Worm (Caenorhabditis elegans) whole organism, L3 larva: ENCODE results near the gene T01G5.6.

Experiments
- R02D3.7 ChIP-seq: fragments of 150-350 bp; optimal IDR thresholded peaks from 2 replicates; lab custom pipeline; 2014; ENCODE audit warnings: missing biosample characterization, missing genetic modification characterization
- ZK546.5 ChIP-seq: sonication (generic microtip); optimal IDR thresholded peaks from 2 replicates; lab custom pipeline; 2017; ENCODE audit warnings: missing biosample characterization, missing genetic modification characterization
- ceh-16 ChIP-seq: sonication (generic microtip); optimal IDR thresholded peaks from 2 replicates; lab custom pipeline; 2017; ENCODE audit warnings: missing biosample characterization, missing genetic modification characterization
- ceh-28 ChIP-seq: fragments of 150-350 bp; optimal IDR thresholded peaks from 2 replicates; lab custom pipeline; 2014; ENCODE audit warnings: missing biosample characterization, missing genetic modification reagents, missing genetic modification characterization
- ceh-82 ChIP-seq: fragments of 150-350 bp; optimal IDR thresholded peaks from 2 replicates; lab custom pipeline; 2014; ENCODE audit warnings: missing biosample characterization, missing genetic modification characterization
- ceh-9 ChIP-seq: sonication (generic microtip); optimal IDR thresholded peaks from 2 replicates; lab custom pipeline; 2018; ENCODE audit warnings: missing biosample characterization, missing genetic modification characterization
- elt-2 ChIP-seq: sonication (generic microtip); optimal IDR thresholded peaks from 2 replicates; lab custom pipeline; 2016; ENCODE audit warnings: missing genetic modification reagents, mild to moderate bottlenecking, missing genetic modification characterization, missing compliant biosample characterization
- elt-3 ChIP-seq, 3 experiments: fragments of 150-350 bp in 1 of 3; sonication (generic microtip) in 2 of 3; optimal IDR thresholded peaks; 2 replicates in 2 of 3; 4 replicates in 1 of 3; lab custom pipeline; 2014 to 2017; ENCODE audit warnings: missing biosample characterization in 3 of 3, missing genetic modification characterization in 3 of 3
- eor-1 ChIP-seq, 2 experiments: fragments of 150-350 bp; optimal IDR thresholded peaks; 2 replicates each; lab custom pipeline; 2014 to 2018; ENCODE audit warnings: missing biosample characterization in 2 of 2, missing genetic modification characterization in 2 of 2
- fos-1 ChIP-seq: fragments of 150-350 bp; optimal IDR thresholded peaks from 2 replicates; lab custom pipeline; 2014; ENCODE audit warnings: missing biosample characterization, missing genetic modification characterization
- hmg-11 ChIP-seq: sonication (generic microtip); optimal IDR thresholded peaks from 2 replicates; lab custom pipeline; 2016; ENCODE audit warnings: missing genetic modification characterization, missing compliant biosample characterization
- jun-1 ChIP-seq: fragments of 150-350 bp; optimal IDR thresholded peaks from 2 replicates; lab custom pipeline; 2014; ENCODE audit warnings: missing biosample characterization, missing genetic modification reagents, missing genetic modification characterization
- lin-15B ChIP-seq: fragments of 150-350 bp; optimal IDR thresholded peaks from 2 replicates; lab custom pipeline; 2014; ENCODE audit warnings: missing biosample characterization, missing genetic modification characterization
- mdl-1 ChIP-seq: fragments of 150-350 bp; optimal IDR thresholded peaks from 2 replicates; lab custom pipeline; 2014; ENCODE audit warnings: missing biosample characterization, missing genetic modification characterization
- mml-1 ChIP-seq: fragments of 150-350 bp; sonication (generic microtip); optimal IDR thresholded peaks from 3 replicates; lab custom pipeline; 2014; ENCODE audit warnings: missing biosample characterization, missing genetic modification characterization
- nfya-1 ChIP-seq: sonication (generic microtip); optimal IDR thresholded peaks from 2 replicates; lab custom pipeline; 2017; ENCODE audit warnings: missing genetic modification characterization, mild to moderate bottlenecking, missing compliant biosample characterization, antibody characterized with exemption, moderate library complexity; ENCODE audit not compliant: insufficient read depth
- nhr-12 ChIP-seq: fragments of 150-350 bp; optimal IDR thresholded peaks from 2 replicates; lab custom pipeline; 2014; ENCODE audit warnings: missing biosample characterization, missing genetic modification characterization
- nhr-23 ChIP-seq: fragments of 150-350 bp; optimal IDR thresholded peaks from 2 replicates; lab custom pipeline; 2014; ENCODE audit warnings: missing biosample characterization, missing genetic modification reagents, missing genetic modification characterization
- nhr-237 ChIP-seq: fragments of 150-350 bp; optimal IDR thresholded peaks from 2 replicates; lab custom pipeline; 2014; ENCODE audit warnings: missing biosample characterization, missing genetic modification characterization
- nhr-25 ChIP-seq: sonication (generic microtip); optimal IDR thresholded peaks from 2 replicates; lab custom pipeline; 2017; ENCODE audit warnings: missing biosample characterization, missing genetic modification characterization
- nhr-43 ChIP-seq: sonication (generic microtip); optimal IDR thresholded peaks from 2 replicates; lab custom pipeline; 2016; ENCODE audit warnings: mild to moderate bottlenecking, missing genetic modification characterization, missing compliant biosample characterization; ENCODE audit not compliant: poor library complexity, severe bottlenecking
- nhr-67 ChIP-seq: fragments of 150-350 bp; optimal IDR thresholded peaks from 2 replicates; lab custom pipeline; 2014; ENCODE audit warnings: missing biosample characterization, missing genetic modification characterization
- nhr-77 ChIP-seq: fragments of 150-350 bp; optimal IDR thresholded peaks from 2 replicates; lab custom pipeline; 2014; ENCODE audit warnings: missing biosample characterization, missing genetic modification characterization
- pha-4 ChIP-seq: fragments of 150-350 bp; optimal IDR thresholded peaks from 2 replicates; lab custom pipeline; 2014; ENCODE audit warnings: missing biosample characterization, missing genetic modification reagents, missing genetic modification characterization
- pqm-1 ChIP-seq: fragments of 150-350 bp; optimal IDR thresholded peaks from 2 replicates; lab custom pipeline; 2017; ENCODE audit warnings: missing biosample characterization, missing genetic modification characterization, inconsistent platforms
- sea-2 ChIP-seq: fragments of 150-350 bp; sonication (generic microtip); optimal IDR thresholded peaks from 4 replicates; lab custom pipeline; 2014; ENCODE audit warnings: missing biosample characterization, missing genetic modification reagents, missing genetic modification characterization
- skn-1 ChIP-seq: fragments of 150-350 bp; optimal IDR thresholded peaks from 2 replicates; lab custom pipeline; 2014; ENCODE audit warnings: missing biosample characterization, missing genetic modification characterization
- snpc-4 ChIP-seq: fragments of 150-350 bp; optimal IDR thresholded peaks from 2 replicates; lab custom pipeline; 2014; ENCODE audit warnings: missing biosample characterization, missing genetic modification characterization
- tbx-2 ChIP-seq: sonication (generic microtip); optimal IDR thresholded peaks from 2 replicates; lab custom pipeline; 2016; ENCODE audit warnings: mild to moderate bottlenecking, missing genetic modification characterization, missing compliant biosample characterization
- unc-39 ChIP-seq: sonication (generic microtip); optimal IDR thresholded peaks from 4 replicates; lab custom pipeline; 2017; ENCODE audit warnings: missing biosample characterization, missing genetic modification characterization
- ztf-11 ChIP-seq: fragments of 150-350 bp; optimal IDR thresholded peaks from 2 replicates; lab custom pipeline; 2014; ENCODE audit warnings: missing biosample characterization, missing genetic modification characterization
- ztf-4 ChIP-seq: fragments of 150-350 bp; optimal IDR thresholded peaks from 2 replicates; lab custom pipeline; 2014; ENCODE audit warnings: missing biosample characterization, missing genetic modification characterization

Gene T01G5.6

DNA sequence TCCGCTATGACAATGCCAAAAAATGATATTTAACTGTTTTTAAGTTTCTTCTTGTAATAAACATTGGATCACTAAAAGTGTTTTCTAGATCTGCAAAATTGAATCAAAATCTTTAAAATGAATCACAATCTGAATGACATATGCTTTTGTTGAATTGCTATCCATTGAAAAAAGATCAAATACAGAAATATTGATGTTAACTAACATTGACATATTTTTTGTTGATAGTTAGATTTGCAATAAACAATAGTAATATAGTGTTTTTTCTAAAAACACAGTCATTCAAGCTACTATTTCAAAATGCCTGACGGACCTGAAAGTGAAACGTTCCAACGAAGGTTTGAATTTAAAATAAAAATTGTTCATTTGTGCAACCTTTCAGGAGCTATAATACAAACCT lies 36.8 kb upstream of the T01G5.6 start, which contains the start of gene T09F5.2:
TSS of gene T09F5.2 (plus strand) at position 301 of the 400 bp plus-strand sequence.
- TF ChIP-seq mml-1 (tag; lab: Kevin White, UChicago) (no peak), mdl-1 (tag; lab: Kevin White, UChicago) (no peak), skn-1 (tag; lab: Kevin White, UChicago) (no peak), unc-39 (tag; lab: Kevin White, UChicago) (no peak), snpc-4 (tag; lab: Kevin White, UChicago) (no peak), nhr-237 (tag; lab: Kevin White, UChicago) (no peak), ztf-4 (tag; lab: Kevin White, UChicago) (no peak), ZK546.5 (no peak), sea-2 (GFP tag; lab: Kevin White, UChicago) (no peak), elt-3 (tag; optimal IDR thresholded peaks at IDR 0.05; lab: Kevin White, UChicago) (no peak), pqm-1 (tag; lab: Kevin White, UChicago) (no peak)

DNA sequence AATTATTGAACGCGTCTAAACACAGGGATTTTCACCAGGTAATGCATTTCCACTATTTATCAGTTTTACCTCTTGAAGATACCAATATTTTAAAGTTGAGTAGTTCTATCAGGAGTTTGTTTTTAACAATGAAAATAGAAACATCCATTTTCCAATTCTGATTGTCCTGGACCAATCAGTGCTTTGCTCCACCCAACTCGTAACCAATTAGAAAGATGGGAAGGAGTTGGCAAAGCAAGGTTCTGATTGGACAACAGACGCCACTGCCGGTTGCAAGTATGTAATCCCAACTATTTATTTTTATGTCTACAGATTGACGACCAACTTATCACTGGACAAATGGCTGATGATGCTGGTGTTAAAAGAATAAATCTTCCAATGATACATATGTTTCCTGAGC lies 36.3 kb upstream of the T01G5.6 start:
- no peak for TF ChIP-seq ceh-16
- TF ChIP-seq nfya-1 (tag; lab: Kevin White, UChicago) = peak; percentile 58

DNA sequence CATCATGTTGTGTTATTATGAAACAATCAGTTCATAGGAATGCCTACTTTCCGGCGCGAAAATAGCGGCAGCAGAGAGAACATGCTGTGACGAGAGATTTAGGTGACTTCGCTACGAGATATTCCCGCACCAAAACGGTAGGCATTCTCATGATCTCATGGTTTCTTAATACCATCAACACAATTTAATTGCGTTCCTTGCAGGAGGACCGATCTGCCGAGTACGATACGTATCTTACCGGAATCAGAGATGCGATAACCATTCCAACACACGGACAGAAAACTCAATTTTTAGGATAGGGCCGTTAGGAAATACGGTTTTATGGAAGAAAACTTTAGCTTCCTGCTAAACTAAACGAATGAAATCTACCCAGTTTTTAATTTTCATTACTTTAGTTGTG lies 34.9 kb upstream of the T01G5.6 start, which contains the start of gene T09F5.1:
TSS of gene T09F5.1 (plus strand) at position 301 of the 400 bp plus-strand sequence.
- no peak for TF ChIP-seq nhr-23 (tag; lab: Kevin White, UChicago)
- no peak for TF ChIP-seq skn-1 (tag; lab: Kevin White, UChicago)
- TF ChIP-seq jun-1 (tag; lab: Kevin White, UChicago) = no peak
- no peak for TF ChIP-seq snpc-4 (tag; lab: Kevin White, UChicago)
- no peak for TF ChIP-seq eor-1 (tag; optimal IDR thresholded peaks at IDR 0.05; lab: Kevin White, UChicago)
- TF ChIP-seq tbx-2 = no peak
- no peak for TF ChIP-seq hmg-11 (tag; lab: Kevin White, UChicago)
- no peak for TF ChIP-seq unc-39 (tag; lab: Kevin White, UChicago)
- no peak for TF ChIP-seq ZK546.5
- no peak for TF ChIP-seq mdl-1 (tag; lab: Kevin White, UChicago)
- no peak for TF ChIP-seq nhr-237 (tag; lab: Kevin White, UChicago)
- no peak for TF ChIP-seq nfya-1 (tag; lab: Kevin White, UChicago)
- TF ChIP-seq nhr-77 (tag; lab: Kevin White, UChicago) = no peak
- TF ChIP-seq sea-2 (GFP tag; lab: Kevin White, UChicago) = no peak
- no peak for TF ChIP-seq nhr-67 (tag; lab: Kevin White, UChicago)
- TF ChIP-seq fos-1 (tag; lab: Kevin White, UChicago) = no peak
- TF ChIP-seq R02D3.7 (tag; lab: Kevin White, UChicago) = no peak
- TF ChIP-seq ceh-28 (tag; lab: Kevin White, UChicago) = no peak
- no peak for TF ChIP-seq nhr-12
- TF ChIP-seq, all 47 proteins: peak for 0

DNA sequence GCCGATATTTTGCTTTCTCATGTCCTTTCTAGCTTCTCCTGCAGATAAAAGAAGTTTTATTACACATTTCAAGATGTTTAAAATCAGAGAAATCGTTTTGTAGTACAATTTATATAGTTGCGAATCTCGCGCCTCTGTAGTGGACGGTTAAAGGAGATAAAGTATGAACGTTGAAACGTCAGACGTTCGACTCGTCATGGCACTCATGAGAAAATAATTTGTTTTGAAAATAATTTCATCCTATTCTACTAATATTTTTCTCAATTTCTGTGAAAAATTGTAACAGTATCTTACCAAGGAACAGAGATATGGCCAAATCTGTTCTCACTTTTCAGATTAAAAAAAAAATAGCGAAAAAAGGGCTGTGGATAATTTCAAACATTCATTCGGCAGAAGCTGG lies 33.9 kb upstream of the T01G5.6 start, which contains the start of gene T09F5.20:
TSS of gene T09F5.20 (minus strand) at position 101 of the 400 bp plus-strand sequence.
- TF ChIP-seq ztf-11 (tag; lab: Kevin White, UChicago) = no peak
- no peak for TF ChIP-seq nhr-237 (tag; lab: Kevin White, UChicago)

DNA sequence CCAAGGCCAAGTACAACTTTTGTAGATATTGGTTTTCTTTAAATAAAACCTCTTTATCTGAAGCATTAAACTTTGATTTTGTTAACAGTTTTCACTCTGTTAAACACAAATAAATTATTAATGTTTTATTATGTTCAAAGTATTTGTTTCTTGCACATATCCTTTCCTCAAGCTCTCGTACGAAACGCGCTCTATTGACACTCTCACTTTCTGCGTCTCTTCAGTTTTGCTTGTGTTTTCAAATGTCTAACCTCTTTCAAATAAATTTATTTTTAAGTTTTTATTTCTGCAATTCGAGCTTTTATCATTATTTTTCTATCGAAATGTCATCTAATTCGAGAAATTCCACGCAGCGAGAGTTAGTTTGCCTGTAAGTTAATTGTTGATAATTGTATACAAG lies 29.9 kb upstream of the T01G5.6 start, which contains the start of gene K08F9.4:
TSS of gene K08F9.4 (plus strand) at position 222 of the 400 bp plus-strand sequence.
- no peak for TF ChIP-seq ceh-9 (tag; lab: Kevin White, UChicago)
- TF ChIP-seq lin-15B (tag; lab: Kevin White, UChicago) = peak; percentile 87
- TF ChIP-seq nhr-23 (tag; lab: Kevin White, UChicago) = peak; percentile 92
- peak; percentile 71 for TF ChIP-seq nfya-1 (tag; lab: Kevin White, UChicago)
- TF ChIP-seq ceh-82 (tag; lab: Kevin White, UChicago) = no peak
- peak; percentile 71 for TF ChIP-seq snpc-4 (tag; lab: Kevin White, UChicago)
- TF ChIP-seq hmg-11 (tag; lab: Kevin White, UChicago) = peak; percentile 32
- TF ChIP-seq nhr-25 (tag; lab: Kevin White, UChicago) = peak; percentile 49
- peak; percentile 7 for TF ChIP-seq elt-2 (tag; lab: Kevin White, UChicago)
- no peak for TF ChIP-seq mml-1 (tag; lab: Kevin White, UChicago)
- peak; percentile 93 for TF ChIP-seq pha-4
- TF ChIP-seq nhr-43 (tag; lab: Kevin White, UChicago) = peak; percentile 52
